Fruit fly (Drosophila melanogaster): Measurements from ENCODE around the gene Spn28B.

- TF ChIP-seq psq (optimal IDR thresholded peaks at IDR 0.05) (no peak), usp (GFP tag; optimal IDR thresholded peaks at IDR 0.05) (no peak), pan (optimal IDR thresholded peaks at IDR 0.05) (no peak), Dll (optimal IDR thresholded peaks at IDR 0.05) (no peak), CG8478 (optimal IDR thresholded peaks at IDR 0.05) (no peak)
Measured at dm6 chr2L:7545608-7546275, 36.0 kb upstream of the Spn28B start.

Measured in whole organism.